Worm (Caenorhabditis elegans): Measurements from ENCODE around the gene col-158.

- TF ChIP-seq mep-1 (tag; optimal IDR thresholded peaks at IDR 0.05) (no peak), nhr-237 (tag; optimal IDR thresholded peaks at IDR 0.05) (no peak), unc-39 (tag; optimal IDR thresholded peaks at IDR 0.05) (no peak), lsy-2 (tag; optimal IDR thresholded peaks at IDR 0.05) (no peak)
Measured at ce11 chrV:11809935-11810334, 19.4 kb upstream of the col-158 start.

All from whole organism, mixed stage, embryonic.